Fruit fly (Drosophila melanogaster): ENCODE data around the gene Acp62F.

DNA sequence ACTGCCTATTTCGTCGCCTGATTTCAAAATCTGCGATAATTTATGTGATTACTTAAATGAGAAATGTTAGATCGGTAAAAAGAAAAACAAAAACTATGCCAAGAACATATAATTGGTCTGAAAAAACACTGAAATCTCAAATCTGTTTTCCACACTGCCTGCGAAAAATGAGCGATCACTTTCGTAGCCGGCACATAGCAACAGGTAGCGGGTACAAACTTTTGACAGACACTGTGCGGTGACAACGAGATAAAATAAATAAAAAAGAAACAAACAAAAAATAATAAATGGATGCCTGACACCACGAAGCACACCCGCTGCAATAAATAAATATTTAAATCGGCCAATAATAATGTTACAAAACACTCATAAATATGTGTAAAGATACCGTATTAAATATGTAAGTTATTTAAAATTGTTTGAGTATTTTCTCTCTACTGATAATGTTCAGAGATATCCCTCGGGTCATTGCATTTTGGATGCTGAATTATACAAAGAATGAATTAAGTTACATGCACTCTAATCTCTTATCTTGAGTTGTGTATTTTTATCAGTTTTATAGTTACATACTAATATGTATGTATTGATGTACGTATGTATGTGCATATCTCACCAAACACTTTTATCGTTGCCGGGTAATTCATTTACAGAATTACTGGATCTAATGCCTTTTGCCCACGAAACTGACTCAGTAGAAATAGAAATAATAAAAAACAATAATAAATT, 25.6 kb downstream of the Acp62F start:
- TF ChIP-seq Crg-1 (GFP tag; optimal IDR thresholded peaks at IDR 0.05) (no peak), toe (GFP tag; optimal IDR thresholded peaks at IDR 0.05) (no peak), Mnt (GFP tag; optimal IDR thresholded peaks at IDR 0.05) (no peak), Hr96 (GFP tag; optimal IDR thresholded peaks at IDR 0.05) (no peak), bab1 (GFP tag; optimal IDR thresholded peaks at IDR 0.05) (no peak), kay (GFP tag; ENCODE audit: borderline replicate concordance) (peak; percentile 94), cnc (optimal IDR thresholded peaks at IDR 0.05) (no peak), Clk (GFP tag; optimal IDR thresholded peaks at IDR 0.05) (no peak), tj (GFP tag; optimal IDR thresholded peaks at IDR 0.05) (no peak), CG33017 (tag; optimal IDR thresholded peaks at IDR 0.05) (no peak), pad (GFP tag; optimal IDR thresholded peaks at IDR 0.05) (no peak), cic (GFP tag; optimal IDR thresholded peaks at IDR 0.05) (no peak), CG11617 (GFP tag; optimal IDR thresholded peaks at IDR 0.05) (no peak)

Measured in whole organism, adult.